Fruit fly (Drosophila melanogaster) whole organism, embryonic: ENCODE results near the gene lectin-37Db.

Experiments used
- ATbp ChIP-seq: fragments of 200-800 bp; sonication (Bioruptor generic); optimal IDR thresholded peaks from 2 replicates; lab custom pipeline; 2017; ENCODE audit warnings: missing biosample characterization, mild to moderate bottlenecking, missing genetic modification characterization, missing genetic modification reagents
- Abd-B ChIP-seq: fragments of 200-800 bp; sonication (Bioruptor generic); optimal IDR thresholded peaks from 2 replicates; lab custom pipeline; 2018; ENCODE audit warnings: missing biosample characterization, mild to moderate bottlenecking, missing genetic modification characterization, moderate library complexity
- Aef1 ChIP-seq: fragments of 200-800 bp; sonication (Bioruptor generic); IDR thresholded peaks from 3 replicates; pipeline ENCODE4 v1.3.6; 2022; ENCODE audit warnings: missing biosample characterization, missing genetic modification characterization
- Awh ChIP-seq: fragments of 200-800 bp; sonication (Bioruptor generic); IDR thresholded peaks from 2 replicates; pipeline ENCODE4, ENCODE4 v1.3.6; 2022; ENCODE audit warnings: missing biosample characterization, missing genetic modification characterization
- B-H1 ChIP-seq: fragments of 200-800 bp; sonication (Bioruptor generic); IDR thresholded peaks from 3 replicates; pipeline ENCODE4 v1.3.6; 2022; ENCODE audit warnings: missing biosample characterization, missing genetic modification characterization
- Blimp-1 ChIP-seq: fragments of 200-800 bp; sonication (Bioruptor generic); optimal IDR thresholded peaks from 3 replicates; lab custom pipeline; 2018; ENCODE audit warnings: missing biosample characterization, missing genetic modification characterization, mild to moderate bottlenecking, moderate library complexity, missing genetic modification reagents
- CG10979 ChIP-seq: fragments of 200-800 bp; sonication (Bioruptor generic); optimal IDR thresholded peaks from 2 replicates; lab custom pipeline; 2018; ENCODE audit warnings: missing biosample characterization, mild to moderate bottlenecking, missing genetic modification characterization, moderate library complexity
- CG12155 ChIP-seq: fragments of 200-800 bp; sonication (Bioruptor generic); optimal IDR thresholded peaks from 3 replicates; lab custom pipeline; 2016; ENCODE audit warnings: missing biosample characterization, missing genetic modification characterization
- CG15514 ChIP-seq: fragments of 200-800 bp; sonication (Bioruptor generic); optimal IDR thresholded peaks from 3 replicates; lab custom pipeline; 2017; ENCODE audit warnings: missing biosample characterization, missing genetic modification characterization, mild to moderate bottlenecking, moderate library complexity, missing genetic modification reagents
- CG16779 ChIP-seq: fragments of 200-800 bp; sonication (Bioruptor generic); IDR thresholded peaks from 2 replicates; pipeline ENCODE4 v1.3.6; 2022; ENCODE audit warnings: missing biosample characterization, missing genetic modification characterization
- CG18619 ChIP-seq: fragments of 200-800 bp; sonication (Bioruptor generic); optimal IDR thresholded peaks from 3 replicates; lab custom pipeline; 2017; ENCODE audit warnings: missing biosample characterization, mild to moderate bottlenecking, missing genetic modification characterization
- CG32772 ChIP-seq: fragments of 200-800 bp; sonication (Bioruptor generic); IDR thresholded peaks from 2 replicates; pipeline ENCODE4 v1.3.6; 2022; ENCODE audit warnings: missing biosample characterization, missing genetic modification characterization
- CG3847 ChIP-seq: fragments of 200-800 bp; sonication (Bioruptor generic); IDR thresholded peaks from 2 replicates; pipeline ENCODE4 v1.3.6; 2022; ENCODE audit warnings: missing biosample characterization, missing genetic modification characterization
- CG3995 ChIP-seq: fragments of 200-800 bp; sonication (Bioruptor generic); optimal IDR thresholded peaks from 3 replicates; lab custom pipeline; 2016; ENCODE audit warnings: missing biosample characterization, missing genetic modification characterization
- CG4328 ChIP-seq: fragments of 200-800 bp; sonication (Bioruptor generic); optimal IDR thresholded peaks from 3 replicates; lab custom pipeline; 2017; ENCODE audit warnings: missing biosample characterization, missing genetic modification reagents, missing genetic modification characterization
- CG43689 ChIP-seq: fragments of 200-800 bp; sonication (Bioruptor generic); IDR thresholded peaks from 2 replicates; pipeline ENCODE4 v1.3.6; 2022; ENCODE audit warnings: missing biosample characterization, missing genetic modification characterization
- CG6854 ChIP-seq: fragments of 200-800 bp; sonication (Bioruptor generic); optimal IDR thresholded peaks from 3 replicates; lab custom pipeline; 2017; ENCODE audit warnings: missing biosample characterization, mild to moderate bottlenecking, missing genetic modification characterization
- CG8281 ChIP-seq: fragments of 200-800 bp; sonication (Bioruptor generic); optimal IDR thresholded peaks from 2 replicates; lab custom pipeline; 2018; ENCODE audit warnings: missing biosample characterization, mild to moderate bottlenecking, missing genetic modification characterization, moderate library complexity
- CG8290 ChIP-seq, 3 experiments: fragments of 200-800 bp; sonication (Bioruptor generic); optimal IDR thresholded peaks; 2 replicates each; lab custom pipeline; 2016 to 2019; ENCODE audit warnings: missing biosample characterization in 3 of 3, missing genetic modification characterization in 3 of 3, mild to moderate bottlenecking in 2 of 3, moderate library complexity in 1 of 3
- CrebB ChIP-seq: fragments of 200-800 bp; sonication (Bioruptor generic); optimal IDR thresholded peaks from 3 replicates; lab custom pipeline; 2018; ENCODE audit warnings: missing biosample characterization, mild to moderate bottlenecking, missing genetic modification characterization
- D ChIP-seq, 2 experiments: fragments of 200-800 bp in 1 of 2; fragments of >200 bp in 1 of 2; sonication (Bioruptor generic) in 1 of 2; optimal IDR thresholded peaks; 2 replicates in 1 of 2; 3 replicates in 1 of 2; lab custom pipeline; 2017; ENCODE audit warnings: mild to moderate bottlenecking in 1 of 2, missing biosample characterization in 1 of 2, missing genetic modification characterization in 1 of 2, missing genetic modification reagents in 1 of 2
- Dad ChIP-seq: fragments of 200-800 bp; sonication (Bioruptor generic); optimal IDR thresholded peaks from 3 replicates; lab custom pipeline; 2016; ENCODE audit warnings: missing biosample characterization, missing genetic modification characterization
- Drgx ChIP-seq: fragments of 200-800 bp; sonication (Bioruptor generic); IDR thresholded peaks from 2 replicates; pipeline ENCODE4 v1.3.6; 2022; ENCODE audit warnings: missing biosample characterization, missing genetic modification characterization
- Hand ChIP-seq: fragments of 200-800 bp; sonication (Bioruptor generic); optimal IDR thresholded peaks from 2 replicates; lab custom pipeline; 2017; ENCODE audit warnings: mild to moderate bottlenecking, missing biosample characterization, missing genetic modification reagents, missing genetic modification characterization
- Scr ChIP-seq: fragments of 200-800 bp; sonication (Bioruptor generic); IDR thresholded peaks from 2 replicates; pipeline ENCODE4 v1.3.6; 2022; ENCODE audit warnings: missing biosample characterization, missing genetic modification characterization; ENCODE audit not compliant: partially characterized antibody
- Sox100B ChIP-seq: fragments of 200-800 bp; sonication (Bioruptor generic); optimal IDR thresholded peaks from 3 replicates; lab custom pipeline; 2018; ENCODE audit warnings: missing biosample characterization, mild to moderate bottlenecking, missing genetic modification characterization
- abd-A ChIP-seq: fragments of 200-800 bp; sonication (Bioruptor generic); optimal IDR thresholded peaks from 3 replicates; lab custom pipeline; 2019; ENCODE audit warnings: missing biosample characterization, mild to moderate bottlenecking, missing genetic modification characterization, moderate library complexity
- az2 ChIP-seq: fragments of 200-800 bp; sonication (Bioruptor generic); optimal IDR thresholded peaks from 3 replicates; lab custom pipeline; 2016; ENCODE audit warnings: missing biosample characterization, missing genetic modification characterization
- croc ChIP-seq: fragments of 200-800 bp; sonication (Bioruptor generic); conservative IDR thresholded peaks from 3 replicates; pipeline ENCODE4 v1.3.6; 2022; ENCODE audit warnings: missing biosample characterization, missing genetic modification characterization
- crol ChIP-seq: fragments of 200-800 bp; sonication (Bioruptor generic); IDR thresholded peaks from 2 replicates; pipeline ENCODE4 v1.3.6; 2022; ENCODE audit warnings: missing biosample characterization, missing genetic modification characterization
- fd3F ChIP-seq: fragments of 200-800 bp; sonication (Bioruptor generic); optimal IDR thresholded peaks from 2 replicates; lab custom pipeline; 2018; ENCODE audit warnings: missing biosample characterization, mild to moderate bottlenecking, missing genetic modification characterization, moderate library complexity
- fd64A ChIP-seq: fragments of 200-800 bp; sonication (Bioruptor generic); optimal IDR thresholded peaks from 3 replicates; lab custom pipeline; 2018; ENCODE audit warnings: missing biosample characterization, mild to moderate bottlenecking, missing genetic modification characterization
- gfzf ChIP-seq: fragments of 200-800 bp; sonication (Bioruptor generic); optimal IDR thresholded peaks from 2 replicates; lab custom pipeline; 2016; ENCODE audit warnings: missing biosample characterization, mild to moderate bottlenecking, missing genetic modification characterization, moderate library complexity
- insv ChIP-seq, 2 experiments: fragments of 200-800 bp; sonication (Bioruptor generic); optimal IDR thresholded peaks; 3 replicates each; lab custom pipeline; 2016 to 2018; ENCODE audit warnings: missing biosample characterization in 2 of 2, missing genetic modification characterization in 2 of 2
- jumu ChIP-seq: fragments of 200-800 bp; sonication (Bioruptor generic); optimal IDR thresholded peaks from 3 replicates; lab custom pipeline; 2016; ENCODE audit warnings: missing biosample characterization, missing genetic modification characterization
- lmd ChIP-seq: fragments of 200-800 bp; sonication (Bioruptor generic); IDR thresholded peaks from 2 replicates; pipeline ENCODE4 v1.3.6; 2022; ENCODE audit warnings: missing biosample characterization, missing genetic modification characterization
- mirr ChIP-seq: fragments of 200-800 bp; sonication (Bioruptor generic); optimal IDR thresholded peaks from 3 replicates; lab custom pipeline; 2018; ENCODE audit warnings: missing biosample characterization, mild to moderate bottlenecking, missing genetic modification characterization
- ro ChIP-seq: fragments of 200-800 bp; sonication (Bioruptor generic); IDR thresholded peaks from 2 replicates; pipeline ENCODE4 v1.3.6; 2022; ENCODE audit warnings: missing biosample characterization, missing genetic modification characterization
- sc ChIP-seq, 3 experiments: fragments of >200 bp in 2 of 3; fragments of 200-800 bp in 1 of 3; sonication (Bioruptor generic) in 1 of 3; optimal IDR thresholded peaks; 2 replicates in 2 of 3; 3 replicates in 1 of 3; lab custom pipeline; 2017; ENCODE audit warnings: mild to moderate bottlenecking in 1 of 3, missing biosample characterization in 1 of 3, missing genetic modification characterization in 1 of 3, missing genetic modification reagents in 1 of 3
- seq ChIP-seq: fragments of 200-800 bp; sonication (Bioruptor generic); IDR thresholded peaks from 2 replicates; pipeline ENCODE4 v1.3.6; 2022; ENCODE audit warnings: missing biosample characterization, missing genetic modification characterization
- shn ChIP-seq: fragments of 200-800 bp; sonication (Bioruptor generic); optimal IDR thresholded peaks from 3 replicates; lab custom pipeline; 2016; ENCODE audit warnings: missing biosample characterization, missing genetic modification characterization
- slou ChIP-seq: fragments of 200-800 bp; sonication (Bioruptor generic); optimal IDR thresholded peaks from 3 replicates; lab custom pipeline; 2016; ENCODE audit warnings: missing biosample characterization, missing genetic modification characterization
- tgo ChIP-seq: fragments of 200-800 bp; sonication (Bioruptor generic); IDR thresholded peaks from 3 replicates; pipeline ENCODE4 v1.3.6; 2022; ENCODE audit warnings: missing biosample characterization, missing genetic modification characterization
- tll ChIP-seq, 2 experiments: fragments of 200-800 bp in 1 of 2; fragments of >200 bp in 1 of 2; sonication (Bioruptor generic) in 1 of 2; optimal IDR thresholded peaks; 2 replicates each; lab custom pipeline; 2017 to 2019; ENCODE audit warnings: missing biosample characterization in 2 of 2, missing genetic modification characterization in 2 of 2, mild to moderate bottlenecking in 1 of 2, moderate library complexity in 1 of 2
- tna ChIP-seq: fragments of 200-800 bp; sonication (Bioruptor generic); IDR thresholded peaks from 2 replicates; pipeline ENCODE4 v1.3.6; 2022; ENCODE audit warnings: missing biosample characterization, missing genetic modification characterization; ENCODE audit not compliant: partially characterized antibody
- trem ChIP-seq: fragments of 200-800 bp; optimal IDR thresholded peaks from 3 replicates; lab custom pipeline; 2019; ENCODE audit warnings: missing biosample characterization, mild to moderate bottlenecking, missing genetic modification characterization, moderate library complexity
- trh ChIP-seq: fragments of 200-800 bp; sonication (Bioruptor generic); optimal IDR thresholded peaks from 2 replicates; lab custom pipeline; 2016; ENCODE audit warnings: missing biosample characterization, missing genetic modification characterization
- vvl ChIP-seq: fragments of 200-800 bp; sonication (Bioruptor generic); IDR thresholded peaks from 2 replicates; pipeline ENCODE4 v1.3.6; 2022; ENCODE audit warnings: missing biosample characterization, missing genetic modification characterization
- z ChIP-seq: fragments of 200-800 bp; sonication (Bioruptor generic); IDR thresholded peaks from 3 replicates; pipeline ENCODE4 v1.3.6; 2022; ENCODE audit warnings: missing biosample characterization, missing genetic modification characterization
- zen ChIP-seq: fragments of 200-800 bp; sonication (Bioruptor generic); optimal IDR thresholded peaks from 3 replicates; lab custom pipeline; 2018; ENCODE audit warnings: missing biosample characterization, mild to moderate bottlenecking, missing genetic modification characterization, moderate library complexity

lectin-37Db gene

dm6 chr2L:19370046-19370445 lies 48.8 kb upstream of the lectin-37Db start, which contains the start of gene CG17349 (continued):
- TF ChIP-seq CG8281 (no peak), trem (tag; lab: Kevin White, UChicago) (peak; percentile 3), vvl (GFP tag; lab: Robert Waterston, UW) (no peak), CG43689 (GFP tag; lab: Robert Waterston, UW) (no peak), zen (tag; lab: Kevin White, UChicago) (no peak), abd-A (tag; lab: Kevin White, UChicago) (peak; percentile 53), slou (no peak), mirr (GFP tag; lab: Kevin White, UChicago) (no peak), lmd (no peak), Sox100B (GFP tag; lab: Kevin White, UChicago) (peak; percentile 21), fd64A (GFP tag; lab: Kevin White, UChicago) (peak; percentile 44), B-H1 (GFP tag; lab: Robert Waterston, UW) (no peak), ro (no peak), CG10979 (tag; lab: Kevin White, UChicago) (no peak), tna (GFP tag; lab: Robert Waterston, UW) (no peak), CG3995 (GFP tag; lab: Kevin White, UChicago) (no peak), CG12155 (GFP tag; lab: Kevin White, UChicago) (no peak), trh (no peak), Aef1 (GFP tag; lab: Robert Waterston, UW) (no peak), Scr (GFP tag; lab: Robert Waterston, UW) (no peak), CG16779 (GFP tag; lab: Robert Waterston, UW) (no peak), croc (GFP tag; lab: Robert Waterston, UW) (no peak), CG18619 (GFP tag; lab: Kevin White, UChicago) (no peak), shn (no peak), az2 (no peak), CG15514 (no peak), crol (GFP tag; lab: Robert Waterston, UW) (peak; percentile 35; the same call in 1 of the 2 replicates), CG3847 (GFP tag; lab: Robert Waterston, UW) (no peak), seq (GFP tag; lab: Robert Waterston, UW) (no peak), Awh (GFP tag; lab: Robert Waterston, UW) (no peak), tll (GFP tag; optimal IDR thresholded peaks at IDR 0.05; lab: Kevin White, UChicago) (no peak), z (GFP tag; lab: Robert Waterston, UW) (no peak), insv (GFP tag; optimal IDR thresholded peaks at IDR 0.05; lab: Kevin White, UChicago) (no peak), CG32772 (GFP tag; lab: Robert Waterston, UW) (no peak), sc (optimal IDR thresholded peaks at IDR 0.05; lab: Kevin White, UChicago) (no peak), sc (GFP tag; optimal IDR thresholded peaks at IDR 0.05; lab: Kevin White, UChicago) (peak; percentile 34), gfzf (no peak), CG4328 (GFP tag; lab: Kevin White, UChicago) (no peak), Blimp-1 (peak; percentile 66), D (optimal IDR thresholded peaks at IDR 0.05; lab: Kevin White, UChicago) (no peak), D (GFP tag; optimal IDR thresholded peaks at IDR 0.05; lab: Kevin White, UChicago) (peak; percentile 15), CG6854 (GFP tag; lab: Kevin White, UChicago) (no peak), Dad (GFP tag; lab: Kevin White, UChicago) (no peak), CG8290 (GFP tag; optimal IDR thresholded peaks at IDR 0.05; lab: Kevin White, UChicago) (no peak), CG8290 (tag; optimal IDR thresholded peaks at IDR 0.05; lab: Kevin White, UChicago) (no peak), Drgx (GFP tag; lab: Robert Waterston, UW) (no peak), Abd-B (GFP tag; lab: Kevin White, UChicago) (no peak), Hand (GFP tag; lab: Kevin White, UChicago) (no peak), CrebB (tag; lab: Kevin White, UChicago) (no peak), tgo (GFP tag; lab: Robert Waterston, UW) (no peak), ATbp (peak; percentile 66), jumu (GFP tag; lab: Kevin White, UChicago) (no peak), fd3F (GFP tag; lab: Kevin White, UChicago) (no peak)
